Worm (Caenorhabditis elegans) whole organism, L4/young adult: Measurements from ENCODE around the gene str-93.

Source experiments
- W03F9.2 ChIP-seq: fragments of 150-350 bp; optimal IDR thresholded peaks from 2 replicates; lab custom pipeline; 2014; ENCODE audit warnings: missing biosample characterization, missing genetic modification characterization
- dao-5 ChIP-seq: sonication (generic microtip); optimal IDR thresholded peaks from 2 replicates; lab custom pipeline; 2016; ENCODE audit warnings: missing genotype, missing genetic modification characterization, moderate library complexity, missing compliant biosample characterization
- him-1 ChIP-seq: sonication (generic microtip); optimal IDR thresholded peaks from 2 replicates; lab custom pipeline; 2016; ENCODE audit warnings: missing genotype, missing genetic modification reagents, missing genetic modification characterization, missing compliant biosample characterization

The str-93 gene

DNA sequence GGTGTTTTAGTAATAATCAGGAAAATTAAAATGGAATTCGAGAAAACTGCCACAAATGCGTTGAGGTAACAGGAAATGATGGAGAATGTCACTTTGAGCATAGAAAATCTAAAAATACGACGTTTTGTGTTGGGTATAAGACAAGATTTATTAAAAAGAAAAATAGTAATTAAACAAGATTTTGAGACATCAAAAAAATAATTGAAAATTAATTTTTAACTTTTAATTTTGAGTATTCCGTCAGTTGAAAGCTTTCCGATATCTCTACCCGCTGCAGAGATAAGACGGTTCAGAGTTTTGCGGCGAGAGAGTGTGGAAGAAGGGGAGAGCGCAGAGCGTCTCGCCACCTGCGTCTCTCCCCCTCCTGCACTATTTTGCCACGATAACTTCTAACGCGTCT lies at the start of gene str-93:
TSS of gene str-93 (minus strand) at position 101 of the 400 bp plus-strand sequence.
- TF ChIP-seq him-1 (no peak), W03F9.2 (tag; lab: Kevin White, UChicago) (no peak), dao-5 (tag; lab: Kevin White, UChicago) (no peak)

DNA sequence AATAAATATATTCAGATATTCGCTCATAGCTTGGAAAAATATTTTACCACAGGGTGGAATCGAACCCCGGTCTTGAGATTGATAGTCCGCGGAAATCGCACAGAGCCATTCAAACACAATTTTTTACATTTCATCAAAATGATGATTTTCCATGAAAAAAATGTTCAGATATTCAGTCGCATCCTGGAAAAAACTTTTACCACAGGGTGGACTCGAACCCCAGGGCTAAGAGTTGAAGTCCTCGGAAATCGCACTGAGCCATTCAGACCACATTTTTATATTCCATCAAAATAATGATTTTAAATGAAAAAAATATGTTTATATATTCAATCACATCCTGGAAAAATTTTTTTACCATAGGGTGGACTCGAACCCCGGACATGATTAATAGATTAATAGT lies 49.3 kb upstream of the str-93 start:
- TF ChIP-seq W03F9.2 (tag; lab: Kevin White, UChicago) = no peak
- no peak for TF ChIP-seq him-1
- no peak for TF ChIP-seq dao-5 (tag; lab: Kevin White, UChicago)

DNA sequence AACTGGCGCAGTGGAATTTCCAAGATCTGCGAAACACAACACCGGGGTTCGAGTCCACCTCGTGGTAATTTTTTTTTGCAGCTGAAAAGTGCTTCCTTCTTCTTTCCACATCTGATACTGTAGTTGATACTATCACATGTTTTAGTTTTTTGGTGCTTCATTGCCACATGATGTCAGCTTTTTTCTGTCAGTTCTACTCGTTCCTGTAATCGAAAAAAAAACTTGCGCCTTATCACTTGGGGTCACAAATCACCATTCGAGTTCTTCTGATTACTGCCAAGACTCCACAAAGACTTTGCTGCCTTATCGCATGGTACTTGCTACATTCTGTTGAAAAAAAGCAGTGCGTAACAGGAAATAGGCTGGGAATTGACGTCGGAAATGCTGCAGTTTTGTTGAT lies 48.5 kb upstream of the str-93 start:
- no peak for TF ChIP-seq him-1
- TF ChIP-seq W03F9.2 (tag; lab: Kevin White, UChicago) = no peak
- TF ChIP-seq dao-5 (tag; lab: Kevin White, UChicago) = no peak

DNA sequence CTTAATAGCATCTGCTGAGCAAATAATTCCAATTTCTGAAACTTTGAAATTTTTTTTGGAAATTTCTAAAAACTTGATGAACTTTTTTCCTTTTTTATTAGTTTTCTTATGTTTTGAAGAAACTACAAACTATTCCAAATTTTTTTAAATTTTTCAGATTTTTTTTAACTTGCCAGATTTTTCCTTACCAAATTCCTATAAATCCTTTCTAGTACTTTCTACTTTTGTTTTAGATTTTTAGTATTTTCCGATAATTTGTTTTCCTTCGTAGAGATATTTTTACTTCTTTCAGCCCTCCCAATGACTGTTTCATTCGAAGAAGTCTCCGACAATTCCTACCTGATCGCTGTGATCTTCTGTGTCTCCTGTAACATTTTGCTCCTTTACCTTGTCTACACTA lies 45.4 kb upstream of the str-93 start, which contains the start of gene str-77:
TSS of gene str-77 (plus strand) at position 301 of the 400 bp plus-strand sequence.
- TF ChIP-seq W03F9.2 (tag; lab: Kevin White, UChicago) (no peak), him-1 (no peak), dao-5 (tag; lab: Kevin White, UChicago) (no peak)

DNA sequence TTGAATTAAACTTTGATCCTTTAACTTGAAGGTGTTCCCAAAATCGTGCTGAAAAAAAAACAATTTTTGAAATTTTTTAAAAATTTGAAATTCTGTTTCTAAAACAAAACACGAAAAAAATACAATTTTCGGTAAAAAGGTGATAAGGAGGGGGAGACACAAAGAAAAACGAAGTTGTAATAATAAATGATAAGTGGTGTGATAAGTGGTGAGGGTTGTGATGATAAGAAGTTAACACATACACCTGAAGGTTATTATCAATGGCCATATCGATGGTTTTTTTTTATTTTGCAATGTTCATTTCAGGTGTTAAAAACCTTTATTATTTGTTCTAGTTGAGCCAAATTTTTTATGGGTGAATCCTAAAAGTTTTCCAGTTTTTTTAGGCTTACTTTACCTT lies 41.1 kb upstream of the str-93 start, which contains the start of gene twk-33:
TSS of gene twk-33 (minus strand) at position 48 of the 400 bp plus-strand sequence.
- TF ChIP-seq W03F9.2 (tag; lab: Kevin White, UChicago) = no peak

DNA sequence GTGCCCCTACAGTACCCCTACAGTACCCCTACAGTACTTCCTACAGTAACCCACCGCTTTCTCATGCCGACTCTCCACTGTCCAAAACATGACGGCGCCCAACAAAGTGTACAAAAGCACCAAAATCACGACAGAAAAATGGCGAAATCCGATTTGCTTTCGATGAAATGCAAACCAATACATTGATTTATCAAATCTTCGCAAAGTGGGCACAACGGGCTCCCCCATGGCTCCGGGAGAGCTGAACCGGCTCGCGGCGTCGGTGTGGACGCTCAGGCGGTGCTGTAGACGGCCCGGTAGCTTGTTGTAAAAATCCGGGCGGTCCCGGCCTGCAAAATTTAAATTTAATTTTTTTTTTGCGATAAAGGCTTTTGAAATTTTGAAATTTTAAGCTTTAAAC lies 39.1 kb upstream of the str-93 start:
- no peak for TF ChIP-seq dao-5 (tag; lab: Kevin White, UChicago)
- TF ChIP-seq him-1 = no peak
- no peak for TF ChIP-seq W03F9.2 (tag; lab: Kevin White, UChicago)

DNA sequence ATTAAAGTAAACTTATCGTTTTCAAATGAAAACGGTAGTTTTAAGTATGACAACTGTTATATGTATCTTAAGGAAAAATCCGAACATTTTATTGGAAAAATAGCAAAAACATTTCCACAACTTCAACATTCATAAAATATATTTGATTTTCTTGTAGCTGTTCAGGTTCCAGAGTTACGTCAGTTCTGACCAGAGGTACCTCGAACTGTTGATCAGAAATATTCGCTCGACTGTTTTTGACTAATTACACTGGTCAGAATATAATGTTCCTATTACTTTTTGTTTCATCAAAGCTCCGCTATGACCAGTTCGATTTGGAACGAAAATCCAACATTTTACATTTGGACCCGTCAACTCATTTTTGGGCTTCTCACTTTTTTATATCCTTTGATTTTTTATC lies 33.8 kb upstream of the str-93 start, which contains the start of gene srh-31:
TSS of gene srh-31 (plus strand) at position 301 of the 400 bp plus-strand sequence.
- TF ChIP-seq dao-5 (tag; lab: Kevin White, UChicago) (no peak), W03F9.2 (tag; lab: Kevin White, UChicago) (no peak), him-1 (no peak)

DNA sequence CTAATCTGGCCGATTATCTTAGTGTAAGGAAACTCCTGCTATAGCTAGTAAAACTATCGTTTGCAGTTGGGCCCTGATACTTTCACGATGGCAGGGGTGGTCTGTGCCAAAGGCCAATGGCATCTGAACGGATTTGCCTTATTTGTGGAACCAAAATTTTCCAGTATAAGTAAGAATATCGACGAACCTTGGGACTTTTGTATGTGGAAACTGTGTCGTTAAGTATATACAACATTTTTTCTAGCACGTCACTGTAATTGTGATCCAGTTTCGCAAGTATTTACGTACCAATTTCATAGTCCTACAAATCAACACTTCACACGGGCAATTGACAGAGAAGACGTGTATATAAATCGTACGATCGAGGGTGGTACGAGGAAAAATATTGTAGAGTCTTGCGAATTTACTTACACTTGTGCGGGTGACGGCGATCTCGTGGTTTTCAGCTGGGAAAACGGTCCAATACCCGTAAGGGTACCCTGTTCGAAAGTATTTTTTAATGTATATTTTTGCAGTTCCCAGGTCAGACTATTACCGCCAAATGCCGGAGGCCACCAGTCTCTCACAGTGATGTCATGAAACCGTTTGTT lies 33.1 kb upstream of the str-93 start:
- TF ChIP-seq him-1 (no peak), dao-5 (tag; lab: Kevin White, UChicago) (no peak), W03F9.2 (tag; lab: Kevin White, UChicago) (no peak)

DNA sequence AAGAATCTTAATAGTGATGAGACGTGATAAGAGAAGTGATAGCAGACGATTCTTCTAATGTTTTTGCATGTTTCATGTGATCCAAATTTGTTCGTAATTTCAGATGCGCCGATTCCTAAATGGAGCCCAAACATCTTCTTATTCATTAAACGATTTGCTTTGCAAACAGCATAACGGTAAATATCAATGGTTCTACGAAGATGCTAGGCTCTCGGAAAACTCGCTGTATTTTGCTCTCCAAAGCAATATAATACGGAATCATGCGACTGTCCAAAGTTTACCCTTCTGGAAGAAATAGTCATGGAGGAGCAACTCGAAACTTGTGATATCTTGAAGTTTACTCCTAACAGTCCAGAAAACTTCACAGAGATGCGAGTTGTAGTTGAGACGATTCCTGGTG lies 32.6 kb upstream of the str-93 start, which contains the start of gene W06D12.6:
TSS of gene W06D12.6 (plus strand) at position 301 of the 400 bp plus-strand sequence.
- no peak for TF ChIP-seq dao-5 (tag; lab: Kevin White, UChicago)
- TF ChIP-seq W03F9.2 (tag; lab: Kevin White, UChicago) = no peak
- no peak for TF ChIP-seq him-1

DNA sequence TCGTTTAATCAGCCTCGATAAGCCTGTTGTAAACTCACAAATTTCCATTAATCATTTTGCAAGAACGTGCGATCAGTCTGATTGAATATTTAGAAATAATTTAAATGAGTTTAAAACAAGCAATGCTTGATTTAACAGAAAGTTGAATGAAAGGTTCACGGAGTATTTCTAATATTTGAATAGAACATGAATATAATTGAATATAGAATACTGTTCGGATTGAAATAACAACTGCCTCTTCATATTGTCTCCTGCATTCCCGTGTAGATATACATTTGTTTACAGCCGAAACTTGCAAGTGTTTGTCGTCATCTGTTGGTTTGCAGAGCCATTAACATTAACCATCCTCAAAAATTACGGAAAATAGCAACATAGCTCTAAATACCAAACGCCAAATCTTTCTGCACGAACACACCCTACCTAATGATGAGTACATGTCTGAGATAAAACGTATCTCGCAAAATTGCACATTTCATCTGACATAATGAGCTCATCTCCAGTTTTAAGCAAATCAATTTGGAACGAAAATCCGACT lies 27.6 kb upstream of the str-93 start, which contains the start of the genes Y26G10.5 and srh-32:
TSS of gene Y26G10.5 (minus strand) at position 101 of the 535 bp plus-strand sequence.
TSS of gene srh-32 (plus strand) at position 485 of the 535 bp plus-strand sequence.
- TF ChIP-seq him-1 (no peak), W03F9.2 (tag; lab: Kevin White, UChicago) (no peak), dao-5 (tag; lab: Kevin White, UChicago) (no peak)

DNA sequence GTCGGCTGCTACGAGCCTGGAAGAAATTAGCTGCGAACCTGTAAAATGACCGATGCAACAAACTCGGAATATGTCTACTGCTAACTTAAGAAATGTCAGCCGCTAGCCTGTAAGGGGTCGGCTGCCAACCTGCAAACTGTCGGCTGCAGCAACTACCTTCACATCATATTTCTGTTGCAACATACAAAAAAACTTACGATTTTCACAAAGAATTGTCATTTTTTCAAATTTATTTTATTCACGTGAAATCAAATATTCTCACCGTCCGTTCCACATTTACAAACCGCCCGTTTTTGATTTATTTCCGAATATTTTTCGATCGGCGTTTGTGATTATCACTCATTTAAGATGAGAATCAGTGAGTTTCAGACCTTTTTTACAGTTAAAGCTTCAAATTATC lies 26.4 kb upstream of the str-93 start, which contains the start of gene Y26G10.6:
TSS of gene Y26G10.6 (plus strand) at position 301 of the 400 bp plus-strand sequence.
- no peak for TF ChIP-seq dao-5 (tag; lab: Kevin White, UChicago)
- TF ChIP-seq W03F9.2 (tag; lab: Kevin White, UChicago) = no peak
- TF ChIP-seq him-1 = no peak

DNA sequence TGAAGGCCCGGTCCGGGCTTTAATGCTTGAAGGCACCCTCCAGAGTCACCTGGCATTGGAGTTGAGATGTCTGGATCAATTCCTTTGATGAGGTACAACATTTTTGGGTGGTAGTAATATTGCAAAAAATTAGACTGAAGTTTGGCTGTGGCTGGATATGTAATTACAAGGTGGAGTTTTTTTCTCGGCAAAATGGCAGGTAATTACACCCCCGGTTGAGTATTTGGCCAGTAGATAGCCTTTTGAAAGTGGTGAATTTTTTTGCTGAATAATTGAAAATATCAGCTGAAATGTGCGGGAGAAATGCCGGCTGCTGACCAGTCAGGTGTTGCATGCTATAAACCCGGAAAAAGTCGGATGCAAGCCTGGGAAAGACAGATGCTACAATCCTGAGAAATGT lies 25.9 kb upstream of the str-93 start, which contains the start of gene Y26G10.4:
TSS of gene Y26G10.4 (minus strand) at position 101 of the 400 bp plus-strand sequence.
- TF ChIP-seq dao-5 (tag; lab: Kevin White, UChicago) = no peak
- no peak for TF ChIP-seq him-1
- no peak for TF ChIP-seq W03F9.2 (tag; lab: Kevin White, UChicago)

DNA sequence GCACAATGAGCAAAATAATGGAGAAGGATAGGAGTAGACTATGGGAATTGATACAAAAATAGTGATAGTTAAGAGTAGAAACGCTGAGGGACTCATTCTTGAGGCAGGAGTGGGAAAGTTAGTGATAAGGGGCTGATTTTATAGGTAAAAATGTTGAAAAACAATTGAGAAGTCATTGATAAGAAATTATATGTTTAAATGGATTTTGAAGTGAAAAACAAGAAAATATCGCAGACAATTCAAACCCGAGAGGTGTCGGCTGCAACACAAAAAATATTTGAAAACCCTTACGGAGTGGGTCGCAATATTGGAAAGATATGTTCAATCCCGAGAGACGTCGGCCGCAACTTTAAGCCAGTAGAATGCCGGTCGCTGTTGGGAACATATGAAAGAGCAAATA lies 23.5 kb upstream of the str-93 start, which contains the start of gene spp-29:
TSS of gene spp-29 (minus strand) at position 101 of the 400 bp plus-strand sequence.
- TF ChIP-seq W03F9.2 (tag; lab: Kevin White, UChicago) = no peak

DNA sequence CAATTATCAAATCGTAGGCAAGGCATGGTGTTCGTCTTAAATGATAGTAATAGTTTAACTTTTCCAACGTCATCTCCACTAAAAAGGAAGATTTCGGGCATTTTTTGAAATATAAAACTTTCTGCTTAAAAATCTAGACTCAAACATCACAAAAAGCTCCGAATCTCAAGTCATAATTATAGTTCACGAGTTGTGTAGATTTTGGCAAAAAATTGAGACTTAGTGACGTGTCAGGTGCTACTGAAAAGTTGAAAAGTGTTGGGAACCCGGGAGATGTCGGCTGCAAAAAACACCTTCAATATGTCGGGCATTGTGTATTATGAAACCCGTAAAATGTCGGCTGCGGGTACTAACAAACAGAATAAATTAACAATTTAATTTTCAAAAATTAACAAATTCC lies 22.6 kb upstream of the str-93 start, which contains the start of gene Y26G10.1:
TSS of gene Y26G10.1 (minus strand) at position 101 of the 400 bp plus-strand sequence.
- TF ChIP-seq him-1 = no peak
- no peak for TF ChIP-seq W03F9.2 (tag; lab: Kevin White, UChicago)
- no peak for TF ChIP-seq dao-5 (tag; lab: Kevin White, UChicago)
